Fruit fly (Drosophila melanogaster) whole organism, embryonic: ENCODE measurements around the gene DIP1.

Source experiments
- BEAF-32 ChIP-seq: fragments of 200-800 bp; sonication (Bioruptor generic); optimal IDR thresholded peaks from 3 replicates; lab custom pipeline; 2017; ENCODE audit warnings: missing biosample characterization, missing genetic modification characterization, mild to moderate bottlenecking, moderate library complexity, missing genetic modification reagents
- Bgb ChIP-seq: fragments of 200-800 bp; sonication (Bioruptor generic); IDR thresholded peaks from 2 replicates; pipeline ENCODE4 v1.3.6; 2022; ENCODE audit warnings: missing biosample characterization, missing genetic modification characterization; ENCODE audit not compliant: partially characterized antibody
- Bteb2 ChIP-seq: fragments of 200-800 bp; sonication (Bioruptor generic); optimal IDR thresholded peaks from 2 replicates; lab custom pipeline; 2016; ENCODE audit warnings: missing biosample characterization, missing genetic modification characterization
- CG12236 ChIP-seq: fragments of 200-800 bp; sonication (Bioruptor generic); optimal IDR thresholded peaks from 2 replicates; lab custom pipeline; 2016; ENCODE audit warnings: missing biosample characterization, missing genetic modification characterization
- CG12659 ChIP-seq: fragments of 200-800 bp; sonication (Bioruptor generic); optimal IDR thresholded peaks from 3 replicates; lab custom pipeline; 2017; ENCODE audit warnings: mild to moderate bottlenecking, missing biosample characterization, missing genetic modification reagents, missing genetic modification characterization
- CG14860 ChIP-seq: fragments of 200-800 bp; sonication (Bioruptor generic); IDR thresholded peaks from 3 replicates; pipeline ENCODE4 v1.3.6; 2022; ENCODE audit warnings: missing biosample characterization, missing genetic modification characterization; ENCODE audit not compliant: partially characterized antibody
- CG15514 ChIP-seq: fragments of 200-800 bp; sonication (Bioruptor generic); optimal IDR thresholded peaks from 3 replicates; lab custom pipeline; 2017; ENCODE audit warnings: missing biosample characterization, missing genetic modification characterization, mild to moderate bottlenecking, moderate library complexity, missing genetic modification reagents
- CG16779 ChIP-seq: fragments of 200-800 bp; sonication (Bioruptor generic); IDR thresholded peaks from 2 replicates; pipeline ENCODE4 v1.3.6; 2022; ENCODE audit warnings: missing biosample characterization, missing genetic modification characterization
- CG17802 ChIP-seq: fragments of 200-800 bp; sonication (Bioruptor generic); optimal IDR thresholded peaks from 2 replicates; lab custom pipeline; 2018; ENCODE audit warnings: missing biosample characterization, mild to moderate bottlenecking, missing genetic modification characterization, moderate library complexity
- CG2202 ChIP-seq: fragments of 200-800 bp; sonication (Bioruptor generic); optimal IDR thresholded peaks from 2 replicates; lab custom pipeline; 2018; ENCODE audit warnings: missing biosample characterization, mild to moderate bottlenecking, missing genetic modification characterization
- CG31441 ChIP-seq: fragments of 200-800 bp; sonication (Bioruptor generic); IDR thresholded peaks from 2 replicates; pipeline ENCODE4 v1.3.6; 2022; ENCODE audit warnings: missing biosample characterization, missing genetic modification characterization
- CG3163 ChIP-seq: fragments of 200-800 bp; sonication (Bioruptor generic); optimal IDR thresholded peaks from 3 replicates; lab custom pipeline; 2016; ENCODE audit warnings: missing biosample characterization, missing genetic modification characterization
- CG4424 ChIP-seq: fragments of 200-800 bp; sonication (Bioruptor generic); optimal IDR thresholded peaks from 3 replicates; lab custom pipeline; 2016; ENCODE audit warnings: missing biosample characterization, missing genetic modification characterization
- CG4707 ChIP-seq: fragments of 200-800 bp; sonication (Bioruptor generic); optimal IDR thresholded peaks from 2 replicates; lab custom pipeline; 2018; ENCODE audit warnings: missing biosample characterization, mild to moderate bottlenecking, missing genetic modification characterization, moderate library complexity
- CG6654 ChIP-seq: fragments of 200-800 bp; sonication (Bioruptor generic); optimal IDR thresholded peaks from 2 replicates; lab custom pipeline; 2017; ENCODE audit warnings: missing biosample characterization, mild to moderate bottlenecking, missing genetic modification characterization
- CG6791 ChIP-seq: fragments of 200-800 bp; sonication (Bioruptor generic); IDR thresholded peaks from 3 replicates; pipeline ENCODE4 v1.3.6; 2022; ENCODE audit warnings: missing biosample characterization, missing genetic modification characterization; ENCODE audit not compliant: partially characterized antibody
- CG7372 ChIP-seq: fragments of 200-800 bp; sonication (Bioruptor generic); IDR thresholded peaks from 2 replicates; pipeline ENCODE4 v1.3.6; 2022; ENCODE audit warnings: missing biosample characterization, missing genetic modification characterization
- CG9797 ChIP-seq: fragments of 200-800 bp; sonication (Bioruptor generic); optimal IDR thresholded peaks from 3 replicates; lab custom pipeline; 2018; ENCODE audit warnings: missing biosample characterization, mild to moderate bottlenecking, missing genetic modification characterization
- CHES-1-like ChIP-seq: fragments of 200-800 bp; sonication (Bioruptor generic); optimal IDR thresholded peaks from 2 replicates; lab custom pipeline; 2016; ENCODE audit warnings: missing biosample characterization, missing genetic modification characterization
- D19A ChIP-seq: fragments of 200-800 bp; optimal IDR thresholded peaks from 3 replicates; lab custom pipeline; 2019; ENCODE audit warnings: missing biosample characterization, mild to moderate bottlenecking, missing genetic modification characterization, moderate library complexity
- Dp ChIP-seq: fragments of 200-800 bp; sonication (Bioruptor generic); optimal IDR thresholded peaks from 2 replicates; lab custom pipeline; 2018; ENCODE audit warnings: missing biosample characterization, mild to moderate bottlenecking, missing genetic modification characterization, moderate library complexity
- Elba2 ChIP-seq: fragments of 200-800 bp; sonication (Bioruptor generic); optimal IDR thresholded peaks from 3 replicates; lab custom pipeline; 2016; ENCODE audit warnings: missing biosample characterization, missing genetic modification characterization
- Gsc ChIP-seq: fragments of 200-800 bp; sonication (Bioruptor generic); IDR thresholded peaks from 2 replicates; pipeline ENCODE4 v1.3.6; 2022; ENCODE audit warnings: missing biosample characterization, missing genetic modification characterization
- Hr78 ChIP-seq, 2 experiments: fragments of 200-800 bp in 1 of 2; fragments of >200 bp in 1 of 2; sonication (Bioruptor generic) in 1 of 2; optimal IDR thresholded peaks; 2 replicates each; lab custom pipeline; 2017 to 2019; ENCODE audit warnings: missing biosample characterization in 2 of 2, missing genetic modification characterization in 2 of 2, mild to moderate bottlenecking in 1 of 2, moderate library complexity in 1 of 2
- Myb ChIP-seq: fragments of 200-800 bp; sonication (Bioruptor generic); optimal IDR thresholded peaks from 2 replicates; lab custom pipeline; 2016; ENCODE audit warnings: missing biosample characterization, missing genetic modification characterization
- Scr ChIP-seq: fragments of 200-800 bp; sonication (Bioruptor generic); IDR thresholded peaks from 2 replicates; pipeline ENCODE4 v1.3.6; 2022; ENCODE audit warnings: missing biosample characterization, missing genetic modification characterization; ENCODE audit not compliant: partially characterized antibody
- ato ChIP-seq: fragments of 200-800 bp; sonication (Bioruptor generic); IDR thresholded peaks from 2 replicates; pipeline ENCODE4 v1.3.6; 2022; ENCODE audit warnings: missing biosample characterization, missing genetic modification characterization; ENCODE audit not compliant: partially characterized antibody
- en ChIP-seq: fragments of 200-800 bp; sonication (Bioruptor generic); optimal IDR thresholded peaks from 2 replicates; lab custom pipeline; 2016; ENCODE audit warnings: missing biosample characterization, missing genetic modification characterization
- exex ChIP-seq: fragments of 200-800 bp; sonication (Bioruptor generic); optimal IDR thresholded peaks from 4 replicates; lab custom pipeline; 2018; ENCODE audit warnings: missing biosample characterization, mild to moderate bottlenecking, missing genetic modification characterization, moderate library complexity
- fd3F ChIP-seq: fragments of 200-800 bp; sonication (Bioruptor generic); optimal IDR thresholded peaks from 2 replicates; lab custom pipeline; 2018; ENCODE audit warnings: missing biosample characterization, mild to moderate bottlenecking, missing genetic modification characterization, moderate library complexity
- fd96Cb ChIP-seq: fragments of 200-800 bp; sonication (Bioruptor generic); optimal IDR thresholded peaks from 2 replicates; lab custom pipeline; 2018; ENCODE audit warnings: missing biosample characterization, mild to moderate bottlenecking, missing genetic modification characterization, moderate library complexity
- ham ChIP-seq: fragments of 200-800 bp; sonication (Bioruptor generic); IDR thresholded peaks from 2 replicates; pipeline ENCODE4 v1.3.6; 2022; ENCODE audit warnings: missing biosample characterization, missing genetic modification characterization
- inv ChIP-seq: fragments of 200-800 bp; sonication (Bioruptor generic); IDR thresholded peaks from 2 replicates; pipeline ENCODE4 v1.3.6; 2022; ENCODE audit warnings: missing biosample characterization, missing genetic modification characterization; ENCODE audit not compliant: partially characterized antibody
- ken ChIP-seq: fragments of 200-800 bp; sonication (Bioruptor generic); IDR thresholded peaks from 3 replicates; pipeline ENCODE4 v1.3.6; 2022; ENCODE audit warnings: missing biosample characterization, missing genetic modification characterization
- lab ChIP-seq: fragments of 200-800 bp; sonication (Bioruptor generic); optimal IDR thresholded peaks from 3 replicates; lab custom pipeline; 2017; ENCODE audit warnings: missing biosample characterization, missing genetic modification characterization, mild to moderate bottlenecking, moderate library complexity, missing genetic modification reagents
- mld ChIP-seq: fragments of 200-800 bp; sonication (Bioruptor generic); IDR thresholded peaks from 3 replicates; pipeline ENCODE4 v1.3.6; 2022; ENCODE audit warnings: missing biosample characterization, missing genetic modification characterization; ENCODE audit not compliant: partially characterized antibody
- nau ChIP-seq: fragments of 200-800 bp; sonication (Bioruptor generic); optimal IDR thresholded peaks from 3 replicates; lab custom pipeline; 2017; ENCODE audit warnings: missing biosample characterization, mild to moderate bottlenecking, missing genetic modification characterization, missing genetic modification reagents
- nom ChIP-seq: fragments of 200-800 bp; sonication (Bioruptor generic); optimal IDR thresholded peaks from 2 replicates; lab custom pipeline; 2017; ENCODE audit warnings: missing biosample characterization, missing genetic modification characterization, mild to moderate bottlenecking, moderate library complexity, missing genetic modification reagents
- p53 ChIP-seq: fragments of 200-800 bp; sonication (Bioruptor generic); optimal IDR thresholded peaks from 2 replicates; lab custom pipeline; 2016; ENCODE audit warnings: missing biosample characterization, missing genetic modification characterization
- pb ChIP-seq: fragments of 200-800 bp; sonication (Bioruptor generic); optimal IDR thresholded peaks from 3 replicates; lab custom pipeline; 2016; ENCODE audit warnings: missing biosample characterization, missing genetic modification characterization
- prd ChIP-seq, 3 experiments: fragments of >200 bp in 2 of 3; fragments of 200-800 bp in 1 of 3; sonication (Bioruptor generic) in 1 of 3; optimal IDR thresholded peaks in 2 of 3; IDR thresholded peaks in 1 of 3; 2 replicates in 2 of 3; 3 replicates in 1 of 3; pipeline versions ENCODE4 v1.3.6 to Lab custom; 2017 to 2022; ENCODE audit warnings: missing biosample characterization in 1 of 3, missing genetic modification characterization in 1 of 3
- sens-2 ChIP-seq: fragments of 200-800 bp; sonication (Bioruptor generic); IDR thresholded peaks from 2 replicates; pipeline ENCODE4 v1.3.6; 2022; ENCODE audit warnings: missing biosample characterization, missing genetic modification characterization
- shn ChIP-seq: fragments of 200-800 bp; sonication (Bioruptor generic); optimal IDR thresholded peaks from 3 replicates; lab custom pipeline; 2016; ENCODE audit warnings: missing biosample characterization, missing genetic modification characterization
- sob ChIP-seq: fragments of 200-800 bp; sonication (Bioruptor generic); IDR thresholded peaks from 2 replicates; pipeline ENCODE4 v1.3.6; 2022; ENCODE audit warnings: missing biosample characterization, missing genetic modification characterization
- sug ChIP-seq: fragments of 200-800 bp; optimal IDR thresholded peaks from 2 replicates; lab custom pipeline; 2019; ENCODE audit warnings: missing biosample characterization, mild to moderate bottlenecking, missing genetic modification characterization, moderate library complexity
- tna ChIP-seq: fragments of 200-800 bp; sonication (Bioruptor generic); IDR thresholded peaks from 2 replicates; pipeline ENCODE4 v1.3.6; 2022; ENCODE audit warnings: missing biosample characterization, missing genetic modification characterization; ENCODE audit not compliant: partially characterized antibody
- vnd ChIP-seq: fragments of 200-800 bp; sonication (Bioruptor generic); IDR thresholded peaks from 3 replicates; pipeline ENCODE4 v1.3.6; 2022; ENCODE audit warnings: missing biosample characterization, missing genetic modification characterization; ENCODE audit not compliant: partially characterized antibody
- zfh1 ChIP-seq: fragments of 200-800 bp; sonication (Bioruptor generic); IDR thresholded peaks from 3 replicates; pipeline ENCODE4 v1.3.6; 2022; ENCODE audit warnings: missing biosample characterization, missing genetic modification characterization

Gene DIP1

DNA sequence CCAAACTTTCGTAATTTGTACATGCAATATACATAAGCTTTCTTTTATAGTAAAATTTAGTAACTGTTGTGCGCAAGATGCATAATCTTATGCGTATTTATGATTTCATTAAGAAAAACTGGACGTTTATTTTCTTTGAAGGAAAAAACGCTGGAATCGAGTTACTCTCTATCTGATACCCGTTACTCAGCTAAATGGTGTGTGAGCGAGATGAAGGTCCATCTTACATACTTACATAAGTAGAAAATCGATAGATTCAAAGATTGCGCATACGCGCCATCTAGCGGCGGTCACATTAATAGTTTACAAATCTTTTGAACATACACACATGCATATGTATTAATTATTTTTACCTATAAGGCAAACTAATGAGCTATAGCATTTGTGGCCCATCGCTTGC lies 24.4 kb downstream of the DIP1 start (continued):
- no peak for TF ChIP-seq CG4424
- TF ChIP-seq ham (GFP tag; lab: Robert Waterston, UW): no peak
- peak; percentile 47 for TF ChIP-seq Dp (GFP tag; lab: Kevin White, UChicago)
- TF ChIP-seq pb (GFP tag; lab: Kevin White, UChicago): no peak
- no peak for TF ChIP-seq CG6654 (GFP tag; lab: Kevin White, UChicago)
- no peak for TF ChIP-seq CG12659
- no peak for TF ChIP-seq sug (tag; lab: Kevin White, UChicago)
- TF ChIP-seq D19A (tag; lab: Kevin White, UChicago): no peak
- no peak for TF ChIP-seq ken (GFP tag; lab: Robert Waterston, UW)
- TF ChIP-seq CG2202: no peak
- TF ChIP-seq Myb (GFP tag; lab: Kevin White, UChicago): no peak
- TF ChIP-seq vnd (GFP tag; lab: Robert Waterston, UW): peak; percentile 59; the same call in 2 of the 3 replicates
- no peak for TF ChIP-seq Gsc
- TF ChIP-seq CG7372 (GFP tag; lab: Robert Waterston, UW): no peak
- TF ChIP-seq en (GFP tag; lab: Kevin White, UChicago): no peak
- no peak for TF ChIP-seq prd (optimal IDR thresholded peaks at IDR 0.05; lab: Kevin White, UChicago)
- no peak for TF ChIP-seq prd (GFP tag; IDR thresholded peaks at IDR 0.05; lab: Robert Waterston, UW)
- TF ChIP-seq fd96Cb: no peak
- no peak for TF ChIP-seq p53 (GFP tag; lab: Kevin White, UChicago)
- TF ChIP-seq sens-2: no peak
- TF ChIP-seq Bteb2: no peak
- no peak for TF ChIP-seq CG3163 (GFP tag; lab: Kevin White, UChicago)
- no peak for TF ChIP-seq CG16779 (GFP tag; lab: Robert Waterston, UW)
- no peak for TF ChIP-seq nau
- peak; percentile 70; the same call in 2 of the 3 replicates for TF ChIP-seq CG14860 (GFP tag; lab: Robert Waterston, UW)
- TF ChIP-seq exex (tag; lab: Kevin White, UChicago): no peak
- no peak for TF ChIP-seq fd3F (GFP tag; lab: Kevin White, UChicago)
- TF ChIP-seq CG9797 (GFP tag; lab: Kevin White, UChicago): no peak
- 0 out of 2 replicates have a peak, but pooled peaks have one; percentile 16 for TF ChIP-seq Scr (GFP tag; lab: Robert Waterston, UW)
- TF ChIP-seq nom: no peak
- TF ChIP-seq lab (GFP tag; lab: Kevin White, UChicago): no peak
- TF ChIP-seq CG4707: no peak
- TF ChIP-seq CG17802: no peak
- no peak for TF ChIP-seq sob (GFP tag; lab: Robert Waterston, UW)
- TF ChIP-seq Bgb: peak; percentile 50
- TF ChIP-seq inv (GFP tag; lab: Robert Waterston, UW): no peak
- TF ChIP-seq CG6791: peak; percentile 60; the same call in 2 of the 3 replicates
- peak; percentile 9 for TF ChIP-seq CG15514 (GFP tag; lab: Kevin White, UChicago)
- TF ChIP-seq Elba2 (GFP tag; lab: Kevin White, UChicago): peak; percentile 71
- no peak for TF ChIP-seq zfh1
- TF ChIP-seq CHES-1-like (GFP tag; lab: Kevin White, UChicago): no peak
- TF ChIP-seq CG12236 (GFP tag; lab: Kevin White, UChicago): no peak
- 0 out of 2 replicates have a peak, but pooled peaks have one; percentile 49 for TF ChIP-seq ato (GFP tag; lab: Robert Waterston, UW)
- peak; percentile 4 for TF ChIP-seq BEAF-32 (GFP tag; lab: Kevin White, UChicago)
- TF ChIP-seq Hr78 (GFP tag; optimal IDR thresholded peaks at IDR 0.05; lab: Kevin White, UChicago): no peak
- TF ChIP-seq shn (GFP tag; lab: Kevin White, UChicago): no peak
- TF ChIP-seq mld: 0 out of 3 replicates have a peak, but pooled peaks have one; percentile 38
- no peak for TF ChIP-seq CG31441 (GFP tag; lab: Robert Waterston, UW)
- peak; percentile 61 for TF ChIP-seq tna (GFP tag; lab: Robert Waterston, UW)
